Fruit fly (Drosophila melanogaster): ENCODE results near the gene CG9592.

Gene CG9592

DNA sequence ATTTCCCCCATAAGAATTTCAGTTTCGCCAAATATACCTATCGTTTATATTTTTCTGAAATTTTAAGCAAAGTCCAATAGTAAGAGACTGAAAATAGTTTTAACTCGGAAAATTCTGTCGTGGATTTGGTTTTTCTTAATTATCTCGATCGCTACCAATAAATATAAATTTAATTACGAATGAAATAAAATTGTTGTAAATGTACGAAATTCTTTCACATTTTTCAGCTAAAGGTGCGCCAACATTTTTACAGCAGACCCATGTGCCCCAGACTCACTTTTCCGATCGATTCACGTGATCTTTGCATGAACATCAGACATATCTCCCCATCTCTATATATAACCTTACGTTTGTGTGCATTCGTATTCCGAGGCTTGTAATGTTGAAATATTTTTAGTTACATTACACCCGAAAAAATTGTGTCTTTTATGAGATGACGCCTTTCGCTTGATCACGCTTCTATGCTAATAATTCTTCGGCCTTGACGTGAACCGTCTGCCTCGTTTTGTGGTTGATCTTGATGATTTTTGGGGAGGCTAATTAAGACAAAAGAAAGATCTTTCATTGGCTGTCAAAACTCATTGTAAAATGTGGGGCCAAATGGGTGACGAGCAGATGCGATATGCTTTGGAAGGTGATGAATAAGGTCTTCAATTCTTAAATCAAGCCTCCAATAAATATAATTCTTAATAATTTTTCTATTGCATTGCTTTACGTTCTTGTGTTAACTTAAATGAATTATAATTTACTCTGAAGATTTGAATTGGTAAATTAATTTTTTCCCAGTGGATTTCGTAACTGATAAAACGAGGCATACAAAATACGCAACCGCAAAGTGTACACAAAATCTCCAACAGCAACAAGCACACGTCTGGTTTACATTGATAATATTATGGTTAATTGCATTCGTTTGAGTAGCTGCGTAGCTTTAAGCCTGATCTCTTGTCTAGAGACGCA is 27.6 kb downstream of the CG9592 start (continued):
- TF ChIP-seq bbx (GFP tag; IDR thresholded peaks at IDR 0.05; ENCODE audit: partially characterized antibody) (no peak), pan (optimal IDR thresholded peaks at IDR 0.05) (no peak), pan (GFP tag; optimal IDR thresholded peaks at IDR 0.05 in 1 of 2, IDR thresholded peaks at IDR 0.05 in 1 of 2) (peak in 1 of 2 experiments; percentile 44), Ravus (GFP tag; IDR thresholded peaks at IDR 0.05) (no peak), Poxn (GFP tag; IDR thresholded peaks at IDR 0.05) (no peak), CG15601 (tag; optimal IDR thresholded peaks at IDR 0.05) (peak; percentile 48), emc (GFP tag; optimal IDR thresholded peaks at IDR 0.05) (no peak), rib (GFP tag; IDR thresholded peaks at IDR 0.05) (no peak), lab (GFP tag; optimal IDR thresholded peaks at IDR 0.05) (peak; percentile 58), CG4404 (GFP tag; IDR thresholded peaks at IDR 0.05) (no peak), CG2120 (GFP tag; optimal IDR thresholded peaks at IDR 0.05) (peak; percentile 14), Blimp-1 (GFP tag; optimal IDR thresholded peaks at IDR 0.05) (peak; percentile 44), CG13894 (tag; optimal IDR thresholded peaks at IDR 0.05) (no peak), peb (GFP tag; IDR thresholded peaks at IDR 0.05) (0 out of 2 replicates have a peak, but pooled peaks have one; percentile 16), BtbVII (GFP tag; optimal IDR thresholded peaks at IDR 0.05) (peak; percentile 39), CG6813 (GFP tag; optimal IDR thresholded peaks at IDR 0.05) (peak; percentile 34), CG12769 (tag; optimal IDR thresholded peaks at IDR 0.05) (peak; percentile 36), CG13775 (GFP tag; optimal IDR thresholded peaks at IDR 0.05) (peak; percentile 6), dmrt99B (tag; optimal IDR thresholded peaks at IDR 0.05) (peak; percentile 80), Sox102F (GFP tag; optimal IDR thresholded peaks at IDR 0.05) (peak; percentile 67), Nf-YC (tag; optimal IDR thresholded peaks at IDR 0.05) (peak; percentile 68), CG4820 (GFP tag; optimal IDR thresholded peaks at IDR 0.05) (no peak), Xbp1 (GFP tag; optimal IDR thresholded peaks at IDR 0.05) (peak; percentile 56), gsb-n (tag; optimal IDR thresholded peaks at IDR 0.05) (peak; percentile 9), pum (GFP tag; optimal IDR thresholded peaks at IDR 0.05) (no peak), CG5953 (GFP tag; IDR thresholded peaks at IDR 0.05) (no peak), Scr (GFP tag; IDR thresholded peaks at IDR 0.05; ENCODE audit: partially characterized antibody) (no peak), CG12744 (GFP tag; optimal IDR thresholded peaks at IDR 0.05) (no peak), Awh (GFP tag; IDR thresholded peaks at IDR 0.05) (no peak), pho (GFP tag; optimal IDR thresholded peaks at IDR 0.05) (no peak), Rx (GFP tag; IDR thresholded peaks at IDR 0.05) (no peak), CG4854 (GFP tag; optimal IDR thresholded peaks at IDR 0.05) (no peak), CG17612 (GFP tag; IDR thresholded peaks at IDR 0.05) (no peak), CG11456 (GFP tag; IDR thresholded peaks at IDR 0.05) (no peak), CG1602 (GFP tag; optimal IDR thresholded peaks at IDR 0.05) (peak; percentile 38), esg (GFP tag; conservative IDR thresholded peaks at IDR 0.05) (no peak), run (tag; optimal IDR thresholded peaks at IDR 0.05) (peak; percentile 61), CG15269 (tag; optimal IDR thresholded peaks at IDR 0.05) (peak; percentile 74), Atf3 (GFP tag; optimal IDR thresholded peaks at IDR 0.05) (no peak), CG31365 (tag; optimal IDR thresholded peaks at IDR 0.05) (no peak), kni (GFP tag; optimal IDR thresholded peaks at IDR 0.05) (peak; percentile 19), Jarid2 (GFP tag; optimal IDR thresholded peaks at IDR 0.05) (peak; percentile 33), nom (GFP tag; optimal IDR thresholded peaks at IDR 0.05) (no peak), eve (GFP tag; optimal IDR thresholded peaks at IDR 0.05) (peak in 1 of 2 experiments; percentile 69), D19A (tag; optimal IDR thresholded peaks at IDR 0.05) (peak; percentile 31), CG17186 (GFP tag; optimal IDR thresholded peaks at IDR 0.05) (no peak), z (GFP tag; IDR thresholded peaks at IDR 0.05) (no peak), CG6854 (GFP tag; optimal IDR thresholded peaks at IDR 0.05) (peak; percentile 13)

Measured in whole organism, embryonic.